Worm (Caenorhabditis elegans) whole organism, L4 larva: ENCODE measurements around the gene arrd-11.

Experiments
- aly-2 ChIP-seq: sonication (generic microtip); optimal IDR thresholded peaks from 2 replicates; lab custom pipeline; 2018; ENCODE audit warnings: missing biosample characterization, missing genetic modification characterization
- lin-15B ChIP-seq: fragments of 150-350 bp; sonication (generic microtip); optimal IDR thresholded peaks from 3 replicates; lab custom pipeline; 2014; ENCODE audit warnings: missing biosample characterization, missing genetic modification characterization
- nhr-25 ChIP-seq: sonication (generic microtip); optimal IDR thresholded peaks from 2 replicates; lab custom pipeline; 2017; ENCODE audit warnings: missing genetic modification characterization, mild to moderate bottlenecking, missing compliant biosample characterization, antibody characterized with exemption, moderate library complexity, borderline replicate concordance; ENCODE audit not compliant: insufficient read depth
- nhr-48 ChIP-seq: sonication (generic microtip); optimal IDR thresholded peaks from 2 replicates; lab custom pipeline; 2016; ENCODE audit warnings: mild to moderate bottlenecking, missing genetic modification characterization, missing compliant biosample characterization
- nhr-77 ChIP-seq: fragments of 150-350 bp; optimal IDR thresholded peaks from 2 replicates; lab custom pipeline; 2014; ENCODE audit warnings: missing biosample characterization, missing genetic modification characterization
- pqm-1 ChIP-seq: sonication (generic microtip); optimal IDR thresholded peaks from 2 replicates; lab custom pipeline; 2017; ENCODE audit warnings: missing biosample characterization, missing genetic modification characterization
- snpc-4 ChIP-seq: fragments of 150-350 bp; optimal IDR thresholded peaks from 2 replicates; lab custom pipeline; 2014; ENCODE audit warnings: missing biosample characterization, missing genetic modification characterization

DNA sequence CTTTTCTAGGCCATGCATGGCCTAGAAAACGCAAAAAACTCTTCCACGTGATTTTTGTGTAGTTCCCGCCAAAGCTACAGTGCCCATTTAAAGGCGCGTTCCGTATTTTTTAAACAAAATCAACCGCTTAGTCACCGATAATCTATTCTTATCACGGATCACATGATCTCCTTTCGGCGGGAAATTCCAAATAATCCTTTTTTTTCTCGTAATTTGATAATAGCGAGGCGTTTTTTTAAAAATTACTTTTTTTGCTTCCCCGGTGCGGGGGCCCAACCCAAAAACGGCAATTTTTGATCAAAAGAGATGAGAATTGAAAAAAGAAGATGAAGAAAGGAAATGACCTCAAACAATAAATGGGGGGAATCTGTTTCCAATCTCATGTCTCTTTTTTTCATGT is 12.2 kb upstream of the arrd-11 start:
- no peak for TF ChIP-seq lin-15B (tag; lab: Kevin White, UChicago)
- TF ChIP-seq nhr-48 (tag; lab: Kevin White, UChicago), result no peak
- no peak for TF ChIP-seq nhr-25 (tag; lab: Kevin White, UChicago)
- TF ChIP-seq snpc-4 (tag; lab: Kevin White, UChicago), result no peak
- TF ChIP-seq aly-2 (tag; lab: Kevin White, UChicago), result no peak
- no peak for TF ChIP-seq pqm-1
- TF ChIP-seq nhr-77 (tag; lab: Kevin White, UChicago), result no peak
